Worm (Caenorhabditis elegans) whole organism, L4 larva: ENCODE results near the gene tlk-1.

Experiments used
- F10B5.3 ChIP-seq: sonication (generic microtip); optimal IDR thresholded peaks from 2 replicates; lab custom pipeline; 2016; ENCODE audit warnings: mild to moderate bottlenecking, missing genetic modification characterization, missing compliant biosample characterization
- F26F4.8 ChIP-seq: fragments of 200-800 bp; sonication (Bioruptor generic); conservative IDR thresholded peaks from 2 replicates; pipeline ENCODE4 v1.3.6; 2022; ENCODE audit warnings: missing genetic modification characterization, missing compliant biosample characterization
- R02D3.7 ChIP-seq: fragments of 150-350 bp; sonication (generic microtip); optimal IDR thresholded peaks from 3 replicates; lab custom pipeline; 2014; ENCODE audit warnings: missing biosample characterization, missing genetic modification characterization
- Y5F2A.4 ChIP-seq: fragments of 200-800 bp; sonication (Bioruptor generic); optimal IDR thresholded peaks from 2 replicates; lab custom pipeline; 2018; ENCODE audit warnings: mild to moderate bottlenecking, missing genetic modification characterization, missing compliant biosample characterization
- ZK546.5 ChIP-seq, 2 experiments: sonication (generic microtip); optimal IDR thresholded peaks; 2 replicates each; lab custom pipeline; 2017; ENCODE audit warnings: missing biosample characterization in 2 of 2, missing genetic modification characterization in 2 of 2
- aha-1 ChIP-seq: fragments of 150-350 bp; peaks from one replicate; lab custom pipeline; 2014; ENCODE audit warnings: missing biosample characterization, missing genetic modification characterization
- aly-2 ChIP-seq: sonication (generic microtip); optimal IDR thresholded peaks from 2 replicates; lab custom pipeline; 2018; ENCODE audit warnings: missing biosample characterization, missing genetic modification characterization
- ama-1 ChIP-seq: fragments of 150-350 bp; optimal IDR thresholded peaks from 2 replicates; lab custom pipeline; 2014; ENCODE audit warnings: inconsistent platforms, mixed read lengths
- arid-1 ChIP-seq: fragments of 200-800 bp; sonication (Bioruptor generic); conservative IDR thresholded peaks from 2 replicates; pipeline ENCODE4 v1.3.6; 2022; ENCODE audit warnings: missing genetic modification reagents, missing genetic modification characterization, missing compliant biosample characterization
- ceh-20 ChIP-seq: fragments of 200-800 bp; sonication (Bioruptor generic); IDR thresholded peaks from 2 replicates; pipeline ENCODE4 v1.3.6; 2022; ENCODE audit warnings: missing genetic modification reagents, missing genetic modification characterization, missing compliant biosample characterization
- ceh-62 ChIP-seq: sonication (generic microtip); optimal IDR thresholded peaks from 2 replicates; lab custom pipeline; 2017; ENCODE audit warnings: missing biosample characterization, missing genetic modification characterization
- ctbp-1 ChIP-seq: fragments of 200-800 bp; sonication (Bioruptor generic); IDR thresholded peaks from 2 replicates; pipeline ENCODE4 v1.3.6; 2022; ENCODE audit warnings: missing genetic modification reagents, missing genetic modification characterization, missing compliant biosample characterization
- daf-19 ChIP-seq: fragments of 200-800 bp; sonication (Bioruptor generic); conservative IDR thresholded peaks from 2 replicates; pipeline ENCODE4 v1.3.6; 2022; ENCODE audit warnings: missing genetic modification characterization, missing compliant biosample characterization
- daf-8 ChIP-seq: fragments of 200-800 bp; sonication (Bioruptor generic); IDR thresholded peaks from 2 replicates; pipeline ENCODE4 v1.3.6; 2022; ENCODE audit warnings: missing genetic modification characterization, missing compliant biosample characterization
- dmd-6 ChIP-seq: fragments of 200-800 bp; sonication (Bioruptor generic); IDR thresholded peaks from 2 replicates; pipeline ENCODE4 v1.3.6; 2022; ENCODE audit warnings: missing genetic modification reagents, missing genetic modification characterization, missing compliant biosample characterization
- dmd-8 ChIP-seq: fragments of 200-800 bp; sonication (Bioruptor generic); IDR thresholded peaks from 2 replicates; pipeline ENCODE4 v1.3.6; 2022; ENCODE audit warnings: missing genetic modification characterization, missing compliant biosample characterization
- dmd-9 ChIP-seq: fragments of 200-800 bp; sonication (Bioruptor generic); IDR thresholded peaks from 2 replicates; pipeline ENCODE4 v1.3.6; 2022; ENCODE audit warnings: missing genetic modification reagents, missing genetic modification characterization, missing compliant biosample characterization
- dpl-1 ChIP-seq: fragments of 150-350 bp; optimal IDR thresholded peaks from 2 replicates; lab custom pipeline; 2014; ENCODE audit warnings: missing biosample characterization, missing genetic modification reagents, missing genetic modification characterization
- dve-1 ChIP-seq: sonication (generic microtip); optimal IDR thresholded peaks from 2 replicates; lab custom pipeline; 2017; ENCODE audit warnings: antibody characterized with exemption, mild to moderate bottlenecking, missing genetic modification characterization, missing compliant biosample characterization; ENCODE audit not compliant: insufficient read depth
- hif-1 ChIP-seq, 2 experiments: sonication (generic microtip); optimal IDR thresholded peaks; 2 replicates each; lab custom pipeline; 2016 to 2017; ENCODE audit warnings: missing compliant biosample characterization in 2 of 2, missing genetic modification characterization in 2 of 2, missing genetic modification reagents in 2 of 2, missing genotype in 2 of 2, mild to moderate bottlenecking in 1 of 2
- hlh-30 ChIP-seq: sonication (generic microtip); optimal IDR thresholded peaks from 2 replicates; lab custom pipeline; 2017; ENCODE audit warnings: antibody characterized with exemption, mild to moderate bottlenecking, missing genetic modification characterization, missing compliant biosample characterization; ENCODE audit not compliant: insufficient read depth
- hmg-1.1 ChIP-seq: fragments of 200-800 bp; sonication (Bioruptor generic); IDR thresholded peaks from 2 replicates; pipeline ENCODE4 v1.3.6; 2022; ENCODE audit warnings: missing genetic modification reagents, missing genetic modification characterization, missing compliant biosample characterization
- jun-1 ChIP-seq: fragments of 150-350 bp; optimal IDR thresholded peaks from 2 replicates; lab custom pipeline; 2014; ENCODE audit warnings: missing biosample characterization, missing genetic modification reagents, missing genetic modification characterization
- lim-7 ChIP-seq: fragments of 200-800 bp; sonication (Bioruptor generic); IDR thresholded peaks from 2 replicates; pipeline ENCODE4 v1.3.6; 2022; ENCODE audit warnings: missing genetic modification characterization, missing compliant biosample characterization
- lin-15B ChIP-seq: fragments of 150-350 bp; sonication (generic microtip); optimal IDR thresholded peaks from 3 replicates; lab custom pipeline; 2014; ENCODE audit warnings: missing biosample characterization, missing genetic modification characterization
- lin-29 ChIP-seq: fragments of 200-800 bp; sonication (Bioruptor generic); IDR thresholded peaks from 2 replicates; pipeline ENCODE4 v1.3.6; 2022; ENCODE audit warnings: missing genetic modification reagents, missing genetic modification characterization, missing compliant biosample characterization
- lin-38 ChIP-seq: fragments of 200-800 bp; sonication (Bioruptor generic); IDR thresholded peaks from 2 replicates; pipeline ENCODE4 v1.3.6; 2022; ENCODE audit warnings: missing genetic modification reagents, missing genetic modification characterization, missing compliant biosample characterization
- lin-39 ChIP-seq: fragments of 150-350 bp; optimal IDR thresholded peaks from 2 replicates; lab custom pipeline; 2014; ENCODE audit warnings: missing biosample characterization, missing genetic modification reagents, missing genetic modification characterization
- madf-5 ChIP-seq, 2 experiments: fragments of 200-800 bp; sonication (Bioruptor generic); IDR thresholded peaks; 2 replicates each; pipeline ENCODE4 v1.3.6; 2022; ENCODE audit warnings: missing compliant biosample characterization in 2 of 2, missing genetic modification characterization in 2 of 2
- madf-9 ChIP-seq: fragments of 200-800 bp; sonication (Bioruptor generic); conservative IDR thresholded peaks from 2 replicates; pipeline ENCODE4 v1.3.6; 2022; ENCODE audit warnings: missing genetic modification reagents, missing genetic modification characterization, missing compliant biosample characterization
- mdl-1 ChIP-seq, 2 experiments: fragments of 150-350 bp in 1 of 2; sonication (generic microtip) in 1 of 2; optimal IDR thresholded peaks; 2 replicates each; lab custom pipeline; 2014 to 2017; ENCODE audit warnings: missing biosample characterization in 2 of 2, missing genetic modification characterization in 2 of 2
- mxl-2 ChIP-seq: fragments of 200-800 bp; sonication (Bioruptor generic); conservative IDR thresholded peaks from 2 replicates; pipeline ENCODE4 v1.3.6; 2022; ENCODE audit warnings: missing genetic modification reagents, missing genetic modification characterization, missing compliant biosample characterization
- nhr-102 ChIP-seq: sonication (generic microtip); optimal IDR thresholded peaks from 2 replicates; lab custom pipeline; 2016; ENCODE audit warnings: mild to moderate bottlenecking, missing genetic modification characterization, moderate library complexity, missing compliant biosample characterization
- nhr-11 ChIP-seq: fragments of 150-350 bp; optimal IDR thresholded peaks from 2 replicates; lab custom pipeline; 2014; ENCODE audit warnings: missing biosample characterization, missing genetic modification characterization
- nhr-28 ChIP-seq: fragments of 150-350 bp; optimal IDR thresholded peaks from 2 replicates; lab custom pipeline; 2014; ENCODE audit warnings: missing biosample characterization, missing genetic modification characterization
- nhr-76 ChIP-seq: fragments of 150-350 bp; optimal IDR thresholded peaks from 2 replicates; lab custom pipeline; 2014; ENCODE audit warnings: missing biosample characterization, missing genetic modification characterization
- nhr-77 ChIP-seq: fragments of 150-350 bp; optimal IDR thresholded peaks from 2 replicates; lab custom pipeline; 2014; ENCODE audit warnings: missing biosample characterization, missing genetic modification characterization
- pha-4 ChIP-seq, 2 experiments: fragments of 150-350 bp in 1 of 2; fragments of 200-800 bp in 1 of 2; sonication (Bioruptor generic) in 1 of 2; IDR thresholded peaks in 1 of 2; optimal IDR thresholded peaks in 1 of 2; 2 replicates each; pipeline versions ENCODE4 v1.3.6 to Lab custom; 2014 to 2022; ENCODE audit warnings: missing genetic modification characterization in 2 of 2, missing genetic modification reagents in 2 of 2, missing biosample characterization in 1 of 2, missing compliant biosample characterization in 1 of 2
- php-3 ChIP-seq: fragments of 200-800 bp; sonication (Bioruptor generic); IDR thresholded peaks from 2 replicates; pipeline ENCODE4 v1.3.6; 2022; ENCODE audit warnings: missing genetic modification reagents, missing genetic modification characterization, missing compliant biosample characterization
- pqm-1 ChIP-seq: sonication (generic microtip); optimal IDR thresholded peaks from 2 replicates; lab custom pipeline; 2017; ENCODE audit warnings: missing biosample characterization, missing genetic modification characterization
- sdz-12 ChIP-seq: fragments of 200-800 bp; sonication (Bioruptor generic); optimal IDR thresholded peaks from 2 replicates; lab custom pipeline; 2018; ENCODE audit warnings: mild to moderate bottlenecking, missing genetic modification characterization, missing compliant biosample characterization
- skn-1 ChIP-seq: fragments of 150-350 bp; optimal IDR thresholded peaks from 2 replicates; lab custom pipeline; 2014; ENCODE audit warnings: missing biosample characterization, missing genetic modification characterization
- tag-97 ChIP-seq: fragments of 200-800 bp; sonication (Bioruptor generic); IDR thresholded peaks from 2 replicates; pipeline ENCODE4 v1.3.6; 2022; ENCODE audit warnings: missing genetic modification characterization, missing compliant biosample characterization
- unc-130 ChIP-seq: sonication (generic microtip); optimal IDR thresholded peaks from 2 replicates; lab custom pipeline; 2016; ENCODE audit warnings: missing genetic modification reagents, missing genetic modification characterization, missing compliant biosample characterization
- unc-39 ChIP-seq: sonication (generic microtip); optimal IDR thresholded peaks from 2 replicates; lab custom pipeline; 2017; ENCODE audit warnings: missing biosample characterization, missing genetic modification characterization
- vab-7 ChIP-seq: fragments of 200-800 bp; sonication (Bioruptor generic); IDR thresholded peaks from 2 replicates; pipeline ENCODE4 v1.3.6; 2022; ENCODE audit warnings: missing genetic modification reagents, missing genetic modification characterization, missing compliant biosample characterization
- zag-1 ChIP-seq: fragments of 150-350 bp; optimal IDR thresholded peaks from 2 replicates; lab custom pipeline; 2014; ENCODE audit warnings: missing biosample characterization, missing genetic modification characterization
- ztf-7 ChIP-seq: fragments of 150-350 bp; optimal IDR thresholded peaks from 2 replicates; lab custom pipeline; 2014; ENCODE audit warnings: missing biosample characterization, missing genetic modification characterization

Gene tlk-1

DNA sequence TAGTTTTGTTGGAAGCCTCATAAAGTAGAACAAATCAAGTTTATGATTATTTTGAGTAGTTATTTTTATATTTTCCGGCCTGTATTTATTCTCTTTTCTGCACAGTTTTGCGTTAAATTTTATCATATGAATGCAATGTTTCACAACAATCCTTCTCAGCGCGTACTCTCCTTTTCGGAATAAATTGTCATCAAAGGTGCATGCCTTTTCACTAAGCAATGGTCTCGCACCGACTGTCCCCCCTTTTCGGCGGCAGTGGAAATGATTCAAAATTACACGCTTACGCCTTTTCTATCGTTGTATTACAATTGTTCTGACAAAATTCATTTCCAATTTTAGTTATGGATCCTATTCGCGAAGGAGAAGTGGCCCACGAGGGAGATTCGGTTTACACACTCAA is 47.5 kb downstream of the tlk-1 start, which contains the start of the genes iff-1 and cdk-1 (continued):
- TF ChIP-seq php-3: no peak
- no peak for TF ChIP-seq nhr-28 (tag; lab: Kevin White, UChicago)
- TF ChIP-seq skn-1: no peak
- TF ChIP-seq nhr-76 (tag; lab: Kevin White, UChicago): no peak
- TF ChIP-seq nhr-102 (tag; lab: Kevin White, UChicago): no peak
- TF ChIP-seq nhr-77 (tag; lab: Kevin White, UChicago): no peak

DNA sequence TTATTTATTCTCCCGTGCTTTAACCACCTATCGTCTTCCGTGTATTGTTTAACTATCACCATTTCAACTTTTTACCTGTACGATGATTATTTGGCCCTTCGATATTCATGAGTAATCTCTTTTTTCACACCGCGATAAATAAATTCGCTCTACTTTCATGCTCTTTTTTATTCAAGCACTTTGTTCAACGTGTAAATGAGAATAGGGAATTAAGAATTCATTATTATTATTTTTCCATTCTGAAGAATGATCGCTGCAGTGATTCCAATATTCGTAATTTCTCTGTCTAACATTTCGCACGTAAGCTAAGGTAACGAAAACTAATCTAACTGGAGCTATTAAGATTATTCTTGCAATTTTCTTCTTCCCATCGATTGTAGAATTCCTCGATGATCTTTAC is 49.0 kb downstream of the tlk-1 start, which contains the start of gene T05G5.4:
T05G5.4 (plus strand) TSS at position 241 of the 400 bp plus-strand sequence.
- 0 out of 2 replicates have a peak, but pooled peaks have one; percentile 17 for TF ChIP-seq lim-7 (GFP tag; lab: Robert Waterston, UW)
- TF ChIP-seq unc-39 (tag; lab: Kevin White, UChicago): no peak
- no peak for TF ChIP-seq pqm-1 (tag; lab: Kevin White, UChicago)
- TF ChIP-seq Y5F2A.4: no peak
- no peak for TF ChIP-seq hif-1 (tag; optimal IDR thresholded peaks at IDR 0.05; lab: Kevin White, UChicago)
- TF ChIP-seq ctbp-1 (GFP tag; lab: Robert Waterston, UW): 0 out of 2 replicates have a peak, but pooled peaks have one; percentile 12
- peak; percentile 29 for TF ChIP-seq lin-38 (GFP tag; lab: Robert Waterston, UW)
- no peak for TF ChIP-seq nhr-28 (tag; lab: Kevin White, UChicago)
- TF ChIP-seq unc-130 (GFP tag; lab: Kevin White, UChicago): peak; percentile 36
- TF ChIP-seq arid-1: 0 out of 2 replicates have a peak, but pooled peaks have one; percentile 11
- TF ChIP-seq aly-2 (tag; lab: Kevin White, UChicago): peak; percentile 21

- peak; percentile 50 for TF ChIP-seq dve-1
- no peak for TF ChIP-seq R02D3.7
- TF ChIP-seq zag-1 (tag; lab: Kevin White, UChicago): no peak
- 0 out of 2 replicates have a peak, but pooled peaks have one; percentile 6 for TF ChIP-seq dmd-9 (GFP tag; lab: Robert Waterston, UW)
- no peak for TF ChIP-seq mdl-1 (tag; optimal IDR thresholded peaks at IDR 0.05; lab: Kevin White, UChicago)
- TF ChIP-seq nhr-28 (tag; lab: Kevin White, UChicago): peak; percentile 26
- no peak for TF ChIP-seq ceh-62 (tag; lab: Kevin White, UChicago)
- TF ChIP-seq ctbp-1 (GFP tag; lab: Robert Waterston, UW): no peak
- TF ChIP-seq daf-8 (GFP tag; lab: Robert Waterston, UW): no peak
- TF ChIP-seq lin-29: no peak
- TF ChIP-seq madf-5 (GFP tag; IDR thresholded peaks at IDR 0.05; lab: Robert Waterston, UW): no peak
- TF ChIP-seq dpl-1: no peak
- no peak for TF ChIP-seq hmg-1.1
- no peak for TF ChIP-seq dmd-6 (GFP tag; lab: Robert Waterston, UW)
- TF ChIP-seq jun-1 (tag; lab: Kevin White, UChicago): no peak
- no peak for TF ChIP-seq sdz-12
- TF ChIP-seq ama-1 (lab: Kevin White, UChicago): no peak
- no peak for TF ChIP-seq ZK546.5 (tag; optimal IDR thresholded peaks at IDR 0.05; lab: Kevin White, UChicago)
- no peak for TF ChIP-seq php-3
- TF ChIP-seq lin-39 (tag; lab: Kevin White, UChicago): no peak
- no peak for TF ChIP-seq nhr-76 (tag; lab: Kevin White, UChicago)
- TF ChIP-seq vab-7 (GFP tag; lab: Robert Waterston, UW): no peak
- no peak for TF ChIP-seq lin-15B (tag; lab: Kevin White, UChicago)
- TF ChIP-seq hlh-30: no peak
- no peak for TF ChIP-seq pha-4 (GFP tag; IDR thresholded peaks at IDR 0.05; lab: Robert Waterston, UW)
- no peak for TF ChIP-seq pha-4 (tag; optimal IDR thresholded peaks at IDR 0.05; lab: Kevin White, UChicago)
- no peak for TF ChIP-seq nhr-11 (tag; lab: Kevin White, UChicago)
- TF ChIP-seq F10B5.3 (tag; lab: Kevin White, UChicago): no peak
- no peak for TF ChIP-seq aha-1 (tag; lab: Kevin White, UChicago)
- TF ChIP-seq ceh-20: no peak
- TF ChIP-seq lim-7 (GFP tag; lab: Robert Waterston, UW): no peak
- TF ChIP-seq daf-19 (GFP tag; lab: Robert Waterston, UW): no peak
- 0 out of 2 replicates have a peak, but pooled peaks have one; percentile 33 for TF ChIP-seq dmd-8 (GFP tag; lab: Robert Waterston, UW)
- no peak for TF ChIP-seq tag-97 (GFP tag; lab: Robert Waterston, UW)
- TF ChIP-seq ztf-7 (tag; lab: Kevin White, UChicago): no peak
- TF ChIP-seq F26F4.8 (GFP tag; lab: Robert Waterston, UW): no peak
- no peak for TF ChIP-seq mxl-2 (GFP tag; lab: Robert Waterston, UW)
- TF ChIP-seq madf-9 (GFP tag; lab: Robert Waterston, UW): no peak
These were observed 51.4 kb downstream of the tlk-1 start, which contains the start of gene T05G5.5 for ce11 chrIII:9751074-9751473. Gene T05G5.5, minus strand, starts transcription at chrIII:9751432.
